Worm (Caenorhabditis elegans): Measurements from ENCODE around the gene Y7A5A.2.

DNA sequence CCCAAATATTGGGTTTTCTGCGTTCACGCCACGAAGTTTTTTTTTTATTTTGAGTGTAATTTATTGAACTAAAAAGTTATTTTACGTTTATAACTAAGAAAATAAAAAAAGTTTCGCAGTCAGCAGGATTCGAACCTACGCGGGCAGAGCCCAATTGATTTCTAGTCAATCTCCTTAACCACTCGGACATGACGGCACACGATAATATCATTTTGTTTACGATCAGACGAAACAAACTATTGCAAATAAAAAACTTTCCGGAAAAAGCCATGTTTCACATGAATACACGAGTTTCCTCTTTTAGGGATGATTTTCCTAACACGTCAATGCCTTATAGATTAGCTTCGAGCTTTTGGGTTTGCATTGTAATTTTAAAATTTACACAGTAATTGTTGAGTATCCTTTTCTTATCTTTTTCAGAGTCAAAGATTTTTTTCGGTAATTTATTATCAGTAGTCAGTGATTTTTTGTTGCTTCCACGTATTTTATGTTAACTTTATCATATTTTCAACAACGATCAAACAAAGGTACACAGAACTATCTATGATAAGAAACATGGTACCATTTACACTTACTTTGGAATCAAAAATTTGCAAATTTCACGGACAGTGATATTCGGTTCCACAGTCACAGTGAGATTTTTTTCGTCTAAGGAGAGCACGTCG, 2.5 kb downstream of the Y7A5A.2 start:
- TF ChIP-seq ceh-88 (GFP tag; IDR thresholded peaks at IDR 0.05) (no peak), ceh-90 (tag; optimal IDR thresholded peaks at IDR 0.05) (no peak), unc-130 (tag; optimal IDR thresholded peaks at IDR 0.05) (no peak), unc-62 (GFP tag; optimal IDR thresholded peaks at IDR 0.05) (no peak), nhr-76 (tag; optimal IDR thresholded peaks at IDR 0.05) (no peak), nhr-77 (tag; optimal IDR thresholded peaks at IDR 0.05) (no peak)

All from whole organism, L1 larva.